Fruit fly (Drosophila melanogaster) S2 (cell line): ENCODE data around the gene mus101.

Source experiments
- CG8478 ChIP-seq: fragments of >200 bp; optimal IDR thresholded peaks from 2 replicates; lab custom pipeline; 2018
- CTCF ChIP-seq, 2 experiments: fragments of >200 bp; optimal IDR thresholded peaks; 2 replicates each; lab custom pipeline; 2018

Gene mus101

DNA sequence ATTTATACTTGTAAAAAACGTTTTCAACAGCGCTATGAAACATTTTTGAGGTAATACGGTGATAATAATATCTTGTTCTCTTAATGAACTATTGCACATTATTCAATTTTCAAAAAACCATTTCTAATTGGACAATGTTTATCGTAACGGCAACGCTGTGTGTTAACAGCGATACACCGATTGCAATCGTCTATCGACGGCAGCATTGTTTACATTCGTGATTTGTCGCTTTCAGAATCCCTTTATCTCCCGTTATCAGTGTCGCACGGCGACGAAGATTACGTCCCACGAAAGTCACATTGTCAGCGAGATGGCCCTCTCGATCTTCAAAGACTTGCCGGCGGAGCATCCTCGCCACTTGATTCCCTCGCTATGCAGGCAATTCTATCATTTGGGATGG, 15.9 kb downstream of the mus101 start, which contains the start of gene CG11134:
Gene CG11134, plus strand, starts transcription at position 4 of the 400 bp plus-strand sequence.
- no peak for TF ChIP-seq CG8478 (lab: Kevin White, UChicago)
- TF ChIP-seq CTCF (optimal IDR thresholded peaks at IDR 0.05; lab: Kevin White, UChicago), result no peak

DNA sequence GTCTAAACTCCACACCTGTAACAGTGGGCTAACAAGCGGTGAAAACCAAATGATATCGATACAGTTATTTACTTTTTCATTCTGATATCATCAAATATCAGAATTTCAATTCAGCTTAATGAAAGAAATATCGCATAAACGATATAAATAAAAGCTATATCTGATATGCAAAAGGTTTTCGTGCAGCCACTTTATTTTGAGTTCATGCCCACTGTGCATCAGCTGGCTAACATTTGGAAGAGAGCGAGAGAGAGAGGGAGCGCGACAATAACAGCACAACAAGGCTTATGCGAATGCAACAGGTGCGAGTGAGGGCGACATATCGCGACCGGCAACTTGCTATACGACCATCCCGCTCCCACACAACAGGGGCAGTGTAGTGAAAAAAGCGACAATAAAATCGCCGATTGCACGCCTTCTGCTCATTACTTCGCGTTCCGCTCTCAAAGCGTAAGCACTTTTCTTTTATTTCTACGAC, 17.4 kb downstream of the mus101 start, which contains the start of gene CG11151:
Gene CG11151, plus strand, starts transcription at position 334 of the 478 bp plus-strand sequence.
- peak in 1 of 2 experiments; percentile 20 for TF ChIP-seq CTCF (optimal IDR thresholded peaks at IDR 0.05; lab: Kevin White, UChicago)
- TF ChIP-seq CG8478 (lab: Kevin White, UChicago), result no peak

DNA sequence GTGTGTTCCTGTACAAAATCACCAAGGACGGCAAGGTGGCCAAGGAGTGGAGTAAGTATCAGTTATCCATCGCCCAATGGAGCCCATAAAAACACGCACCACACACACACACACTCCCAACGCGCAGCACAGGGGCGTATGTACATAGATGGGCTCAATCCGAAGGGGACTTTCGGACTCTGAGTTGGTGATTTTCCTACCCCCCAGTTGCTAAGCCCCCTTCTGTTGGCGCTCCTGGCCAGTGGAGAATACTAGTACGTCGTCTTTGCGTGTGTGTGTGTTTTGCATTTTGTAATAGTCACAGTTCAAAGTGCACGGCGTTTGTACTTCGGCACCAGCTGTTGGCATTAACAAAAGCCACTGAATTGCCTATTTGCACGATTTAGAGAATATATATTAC, 18.0 kb downstream of the mus101 start:
- TF ChIP-seq CTCF (optimal IDR thresholded peaks at IDR 0.05; lab: Kevin White, UChicago), result no peak
- no peak for TF ChIP-seq CG8478 (lab: Kevin White, UChicago)

DNA sequence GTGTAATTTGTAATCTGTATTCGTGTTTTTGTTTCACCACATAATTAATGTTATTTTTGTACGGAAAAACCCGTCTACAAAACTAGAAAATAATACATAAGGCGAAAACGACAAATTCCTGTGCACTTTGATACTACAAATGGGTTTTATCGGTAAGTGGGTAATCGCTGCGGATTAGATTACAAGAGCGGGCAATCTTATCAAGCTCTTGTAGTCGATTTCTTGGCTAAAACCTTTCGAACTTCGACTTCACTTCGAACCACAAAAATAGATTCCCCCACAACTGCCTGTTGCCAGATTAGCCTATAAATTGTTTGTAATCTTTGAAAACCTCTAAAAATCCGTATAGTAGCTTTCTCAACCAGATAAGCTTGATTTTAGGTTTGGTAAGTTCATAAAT, 18.9 kb downstream of the mus101 start:
- TF ChIP-seq CG8478 (lab: Kevin White, UChicago), result no peak
- TF ChIP-seq CTCF (optimal IDR thresholded peaks at IDR 0.05; lab: Kevin White, UChicago), result no peak

DNA sequence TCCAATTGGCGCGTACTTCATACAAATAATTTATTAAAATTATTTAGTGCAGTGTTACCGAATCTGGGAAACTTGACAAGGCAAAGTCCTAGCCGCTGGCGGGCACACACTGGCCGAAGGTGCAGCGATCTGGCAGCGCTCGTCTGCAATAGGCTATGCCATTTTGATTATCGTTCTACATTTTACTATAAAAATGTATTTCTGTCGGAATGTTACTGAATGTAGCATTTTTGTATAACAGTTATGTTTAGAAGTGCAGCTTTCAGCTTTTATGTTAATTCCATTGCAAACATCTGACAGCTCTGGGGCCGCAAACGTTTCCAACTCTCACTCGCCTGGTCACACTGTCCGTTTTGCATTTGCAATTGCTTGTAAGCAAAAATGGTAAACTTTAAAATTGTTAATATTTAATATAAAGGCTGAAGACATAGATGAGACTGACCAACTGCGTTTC, 22.6 kb downstream of the mus101 start, which contains the start of gene Grip91:
Gene Grip91, minus strand, starts transcription at position 85 of the 454 bp plus-strand sequence.
- TF ChIP-seq CTCF (optimal IDR thresholded peaks at IDR 0.05; lab: Kevin White, UChicago) (peak; percentile 2 to 31), CG8478 (lab: Kevin White, UChicago) (no peak)

DNA sequence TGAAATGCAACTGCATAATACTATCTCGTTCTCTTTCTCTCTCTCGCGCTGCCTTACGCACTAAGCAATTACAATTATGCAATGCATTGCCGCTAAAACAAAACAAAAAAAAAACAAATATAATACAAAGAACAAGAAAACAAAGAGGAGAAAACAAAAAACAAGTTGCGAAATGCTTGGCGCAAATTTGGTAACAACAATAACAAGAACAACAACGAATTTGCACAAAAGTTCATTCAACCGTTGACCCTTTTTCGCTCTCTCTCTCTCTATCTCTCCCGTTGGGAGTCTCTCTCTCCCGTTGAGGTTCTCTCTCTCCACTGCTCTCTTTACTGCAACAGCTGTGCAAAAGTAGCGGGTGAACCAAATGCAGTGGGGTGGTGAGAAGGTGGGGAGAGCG, 25.0 kb downstream of the mus101 start:
- TF ChIP-seq CG8478 (lab: Kevin White, UChicago), result no peak
- no peak for TF ChIP-seq CTCF (optimal IDR thresholded peaks at IDR 0.05; lab: Kevin White, UChicago)

DNA sequence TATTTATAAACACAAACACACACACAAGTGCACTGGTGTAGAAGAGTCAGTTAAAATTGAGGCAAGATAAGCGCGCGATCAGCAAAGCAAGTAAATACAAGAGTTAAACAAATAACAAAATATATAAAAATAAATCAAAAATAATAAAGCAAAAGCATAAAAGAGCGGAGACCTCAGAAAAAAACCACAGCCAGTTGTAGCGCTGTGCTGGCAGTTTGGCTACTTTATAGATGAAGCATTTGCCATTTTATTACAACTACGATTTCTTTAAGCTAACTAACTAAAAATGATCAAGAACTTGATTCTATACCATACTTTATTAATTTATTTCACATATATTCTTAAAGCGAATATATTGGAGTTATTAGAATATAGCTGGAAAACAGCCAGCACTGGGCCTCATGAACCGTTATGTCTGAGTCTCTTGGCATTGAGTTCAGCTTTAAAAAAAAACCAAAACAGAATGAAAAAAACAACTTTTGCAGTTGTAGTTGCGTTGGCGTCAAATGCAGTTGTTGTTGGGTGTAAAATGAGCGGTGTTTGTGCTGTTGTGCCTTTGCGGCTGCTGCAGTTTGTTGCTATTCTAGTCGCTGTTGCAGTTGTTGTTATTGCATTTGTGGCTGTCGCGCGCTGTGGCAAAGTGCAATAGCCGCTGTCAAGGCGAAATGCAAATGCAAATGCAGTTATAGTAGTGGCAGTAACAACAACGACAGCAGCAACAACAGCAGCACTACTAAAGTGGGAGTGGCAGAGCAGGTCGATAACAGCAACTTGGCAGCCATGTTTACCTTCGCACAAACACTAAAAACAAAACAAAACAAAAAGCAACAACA, 25.8 kb downstream of the mus101 start:
- no peak for TF ChIP-seq CG8478 (lab: Kevin White, UChicago)
- TF ChIP-seq CTCF (optimal IDR thresholded peaks at IDR 0.05; lab: Kevin White, UChicago), result no peak

DNA sequence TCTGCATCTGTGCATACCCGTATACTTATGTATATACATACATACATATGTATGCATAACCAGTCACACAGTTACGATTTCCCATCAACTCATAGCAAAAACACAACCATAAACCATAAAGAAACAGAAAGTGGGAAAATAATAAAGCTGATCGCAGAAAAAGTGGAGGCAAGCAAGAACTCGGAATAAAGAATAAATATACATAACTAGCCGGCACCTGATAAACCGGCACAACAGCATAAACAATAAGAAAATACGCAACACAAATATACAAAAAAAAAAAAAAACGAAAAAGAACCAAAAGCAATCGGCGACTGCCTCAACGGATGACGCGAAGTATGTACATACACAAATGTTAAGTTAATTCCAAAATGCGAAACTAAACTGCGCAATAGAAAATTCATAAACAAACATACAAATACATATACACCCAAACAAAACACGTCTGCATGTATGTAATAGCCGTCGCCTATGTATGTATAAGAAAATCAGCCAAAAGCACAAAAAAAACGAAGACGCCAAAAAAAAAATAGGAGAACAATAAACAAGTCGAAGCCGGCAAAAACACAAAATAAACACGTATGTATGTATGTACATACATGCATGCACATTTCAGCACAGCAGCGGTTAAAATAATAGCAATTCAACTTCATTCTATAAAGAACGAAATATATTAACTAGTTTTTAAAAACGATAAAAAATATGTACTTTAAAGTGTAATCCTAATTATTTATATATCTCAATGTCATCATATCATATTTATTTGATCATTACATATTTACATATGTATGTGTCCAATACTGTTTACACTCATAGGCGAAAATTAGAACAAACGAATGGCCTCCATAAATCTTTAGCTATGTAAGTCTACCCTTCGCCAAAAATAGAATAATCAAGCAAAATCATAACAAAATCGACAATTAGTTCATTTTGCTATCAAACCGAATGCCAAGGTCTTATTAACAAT, 27.1 kb downstream of the mus101 start:
- TF ChIP-seq CG8478 (lab: Kevin White, UChicago), result no peak
- no peak for TF ChIP-seq CTCF (optimal IDR thresholded peaks at IDR 0.05; lab: Kevin White, UChicago)

DNA sequence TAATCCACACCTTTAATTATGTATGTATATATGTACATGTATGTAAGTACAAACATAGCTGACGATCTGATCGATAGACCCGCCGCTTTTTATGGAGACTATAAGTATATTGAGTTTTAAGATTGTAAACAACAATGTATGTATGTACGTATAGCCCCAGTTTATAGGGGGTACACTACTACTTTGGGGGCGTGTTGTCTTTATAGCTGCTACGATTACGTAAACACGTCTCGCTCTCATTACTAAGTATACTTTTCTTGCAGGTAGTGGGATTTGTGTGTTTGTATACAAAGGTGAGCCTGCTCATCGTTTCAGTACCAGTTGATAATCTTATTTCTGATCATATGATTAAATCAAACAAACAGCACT, 27.8 kb downstream of the mus101 start:
- TF ChIP-seq CTCF (optimal IDR thresholded peaks at IDR 0.05; lab: Kevin White, UChicago) (no peak), CG8478 (lab: Kevin White, UChicago) (no peak)

DNA sequence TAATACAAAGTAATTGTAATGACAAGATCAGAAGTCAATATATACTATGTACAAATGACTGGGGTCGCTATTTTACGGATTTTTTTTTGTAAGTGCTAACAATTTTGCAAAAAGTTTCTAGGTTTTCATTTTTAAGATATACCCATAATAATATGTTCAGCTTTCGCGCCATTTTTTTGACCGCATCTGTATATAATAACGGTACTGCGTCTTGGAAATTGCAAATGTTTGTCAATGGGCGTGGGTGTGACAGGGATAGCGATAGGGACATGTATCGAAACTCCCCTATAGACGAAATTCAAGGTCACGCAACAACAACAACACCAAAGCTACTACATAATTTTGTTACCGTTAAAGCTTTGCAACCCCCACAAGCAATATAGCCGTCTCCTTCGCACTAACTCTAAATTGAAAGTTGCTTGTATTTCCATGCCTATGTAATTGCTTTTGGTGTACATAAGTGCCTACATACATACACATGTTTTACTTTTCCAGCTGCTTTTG, 30.5 kb downstream of the mus101 start:
- TF ChIP-seq CTCF (optimal IDR thresholded peaks at IDR 0.05; lab: Kevin White, UChicago) (no peak), CG8478 (lab: Kevin White, UChicago) (no peak)

DNA sequence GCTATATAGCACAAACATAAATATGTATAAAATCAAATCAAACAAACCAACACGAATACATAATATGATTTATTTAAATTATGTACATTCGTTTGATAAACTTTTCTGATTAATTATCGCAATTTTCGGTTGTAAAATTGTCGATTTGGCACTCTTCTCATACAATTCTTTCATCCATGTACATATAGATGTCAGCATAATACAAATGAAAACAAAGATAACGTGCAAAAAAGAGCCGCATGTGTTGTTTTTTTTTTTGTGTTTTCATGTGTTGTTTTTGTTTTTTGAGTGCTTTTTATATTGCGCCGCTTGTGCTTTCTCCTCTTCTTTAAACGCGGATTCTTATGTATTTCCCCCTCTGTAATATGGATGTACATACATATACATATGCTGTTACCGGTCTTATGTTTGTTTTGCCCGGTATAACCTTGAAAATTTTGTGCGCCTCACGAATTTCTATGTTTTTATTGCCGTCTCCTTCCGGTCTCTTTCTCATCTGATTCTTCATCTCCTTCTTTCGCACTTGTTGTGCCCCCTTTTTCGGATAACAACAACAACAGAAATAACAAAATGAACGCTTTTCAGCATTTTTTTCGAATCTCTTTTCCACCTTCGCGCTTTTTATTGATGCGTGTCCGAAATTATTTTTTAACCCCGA, 31.2 kb downstream of the mus101 start:
- TF ChIP-seq CTCF (optimal IDR thresholded peaks at IDR 0.05; lab: Kevin White, UChicago), result no peak
- no peak for TF ChIP-seq CG8478 (lab: Kevin White, UChicago)

DNA sequence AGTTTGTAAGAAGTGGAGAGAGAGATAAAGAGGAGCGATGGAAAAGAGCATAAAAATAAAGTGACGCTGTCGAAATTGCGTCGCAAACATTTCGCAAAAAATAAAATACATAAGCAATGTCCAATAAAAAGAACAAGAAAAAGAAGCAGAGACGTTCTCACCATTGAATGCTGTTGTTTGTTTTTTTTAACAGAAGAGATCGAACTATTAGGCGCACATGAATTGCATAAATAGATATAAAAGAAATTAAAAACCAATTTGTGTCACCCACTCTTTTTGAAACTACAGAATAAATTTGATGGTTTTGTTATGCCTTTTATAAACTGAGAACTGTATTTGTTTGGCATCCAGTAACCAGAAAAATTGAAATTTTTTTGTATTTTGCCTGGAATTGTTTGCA, 31.7 kb downstream of the mus101 start:
- TF ChIP-seq CG8478 (lab: Kevin White, UChicago) (no peak), CTCF (optimal IDR thresholded peaks at IDR 0.05; lab: Kevin White, UChicago) (no peak)

DNA sequence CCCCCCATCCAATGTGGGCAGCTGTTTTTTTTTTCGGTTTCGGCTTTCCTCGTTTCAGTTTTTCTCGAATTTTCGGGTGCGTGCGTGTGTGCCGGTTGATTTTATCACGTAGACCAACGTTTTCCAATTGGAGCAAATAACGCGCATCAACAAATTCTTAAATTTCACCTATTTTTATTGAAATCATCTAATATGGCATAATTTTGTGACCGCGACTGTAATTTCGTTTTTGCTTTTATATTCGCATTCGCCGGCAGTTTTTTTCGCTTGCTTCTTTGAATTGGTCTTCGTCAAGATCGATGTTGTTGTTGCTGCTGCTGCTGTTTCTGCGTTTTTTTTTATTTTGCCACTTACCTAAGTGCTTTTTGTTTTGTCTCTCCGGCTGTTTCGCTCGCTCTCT, 32.4 kb downstream of the mus101 start:
- TF ChIP-seq CG8478 (lab: Kevin White, UChicago) (no peak), CTCF (optimal IDR thresholded peaks at IDR 0.05; lab: Kevin White, UChicago) (no peak)

DNA sequence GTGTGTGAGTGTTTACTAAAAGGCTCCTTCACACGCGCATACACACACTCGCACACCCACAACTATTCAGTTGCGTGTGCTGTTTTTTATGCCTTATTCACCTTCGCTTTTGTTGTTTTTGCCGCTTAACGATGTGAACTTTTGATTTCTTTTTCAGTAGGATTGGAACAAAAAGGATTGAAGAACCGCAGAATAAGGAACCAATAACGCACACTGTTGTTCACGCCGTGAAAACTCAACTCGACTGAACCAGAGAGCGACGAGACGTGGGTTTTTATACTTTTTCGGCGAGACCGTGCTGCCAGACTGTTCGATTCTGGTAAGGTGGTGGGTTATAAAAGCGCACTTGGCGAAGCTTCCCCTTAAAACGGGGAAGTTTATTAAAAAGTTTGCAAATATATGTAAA, 33.1 kb downstream of the mus101 start, which contains the start of gene Pdcd4:
Gene Pdcd4, minus strand, starts transcription at position 255 of the 406 bp plus-strand sequence.
- no peak for TF ChIP-seq CTCF (optimal IDR thresholded peaks at IDR 0.05; lab: Kevin White, UChicago)
- no peak for TF ChIP-seq CG8478 (lab: Kevin White, UChicago)
